Fruit fly (Drosophila melanogaster): ENCODE measurements around the gene Vsp37A.

The Vsp37A gene

dm6 chrX:621132-621555, at the start of gene Vsp37A, which contains the start of gene CG13365:
Gene Vsp37A, plus strand, starts transcription at chrX:621530.
Gene CG13365, minus strand, starts transcription at chrX:621215.
- TF ChIP-seq CG5204 (GFP tag; optimal IDR thresholded peaks at IDR 0.05): no peak
- TF ChIP-seq CG14711 (tag; optimal IDR thresholded peaks at IDR 0.05): peak; percentile 15
- peak; percentile 78 for TF ChIP-seq CG11617 (GFP tag; optimal IDR thresholded peaks at IDR 0.05)
- peak; percentile 69 for TF ChIP-seq Crg-1 (GFP tag; optimal IDR thresholded peaks at IDR 0.05)
- no peak for TF ChIP-seq cnc (optimal IDR thresholded peaks at IDR 0.05)
- TF ChIP-seq Mnt (GFP tag; optimal IDR thresholded peaks at IDR 0.05): peak; percentile 71
- peak; percentile 38 for TF ChIP-seq pad (GFP tag; optimal IDR thresholded peaks at IDR 0.05)
- peak; percentile 1 for TF ChIP-seq CG12768 (GFP tag; optimal IDR thresholded peaks at IDR 0.05)
- TF ChIP-seq cic (GFP tag; optimal IDR thresholded peaks at IDR 0.05): no peak
- peak; percentile 83 for TF ChIP-seq CG1620 (GFP tag; optimal IDR thresholded peaks at IDR 0.05)
- TF ChIP-seq kay (GFP tag; ENCODE audit: borderline replicate concordance): no peak
- no peak for TF ChIP-seq CG33017 (tag; optimal IDR thresholded peaks at IDR 0.05)
- TF ChIP-seq bab1 (GFP tag; optimal IDR thresholded peaks at IDR 0.05): peak; percentile 47
- peak; percentile 69 for TF ChIP-seq toe (GFP tag; optimal IDR thresholded peaks at IDR 0.05)
- no peak for TF ChIP-seq Clk (GFP tag; optimal IDR thresholded peaks at IDR 0.05)
- TF ChIP-seq ovo (GFP tag; optimal IDR thresholded peaks at IDR 0.05): peak; percentile 60
- peak; percentile 49 for TF ChIP-seq CG7101 (tag; optimal IDR thresholded peaks at IDR 0.05)
- no peak for TF ChIP-seq Hr96 (GFP tag; optimal IDR thresholded peaks at IDR 0.05)
- peak; percentile 41 for TF ChIP-seq tj (GFP tag; optimal IDR thresholded peaks at IDR 0.05)
- peak; percentile 48 for TF ChIP-seq CG7045 (GFP tag; optimal IDR thresholded peaks at IDR 0.05)

DNA sequence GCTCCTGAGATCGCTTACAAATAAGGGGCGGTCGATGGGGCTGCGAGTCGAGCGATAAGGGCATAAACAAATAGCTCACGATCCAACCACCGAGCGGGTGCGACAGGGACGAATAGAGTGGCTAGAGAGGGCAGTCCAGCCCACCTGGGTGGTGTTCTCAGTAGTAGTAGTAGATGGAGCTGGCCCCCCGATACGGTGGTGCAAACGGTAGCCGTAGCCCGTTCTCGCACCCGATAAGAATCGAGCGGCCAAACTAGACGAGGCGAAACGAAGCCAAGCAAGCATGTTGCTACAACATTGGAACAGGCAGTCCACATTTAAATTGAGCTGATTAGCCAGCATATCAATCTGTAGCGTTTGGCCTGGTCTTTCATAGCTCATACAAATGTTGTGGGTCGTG, 40.7 kb upstream of the Vsp37A start:
- TF ChIP-seq Hr96 (GFP tag; optimal IDR thresholded peaks at IDR 0.05) (no peak), CG5204 (GFP tag; optimal IDR thresholded peaks at IDR 0.05) (no peak), bab1 (GFP tag; optimal IDR thresholded peaks at IDR 0.05) (no peak), toe (GFP tag; optimal IDR thresholded peaks at IDR 0.05) (no peak)

dm6 chrX:581825-582224, 39.5 kb upstream of the Vsp37A start, which contains the start of gene vnd:
Gene vnd, plus strand, starts transcription at chrX:582121.
- TF ChIP-seq CG7101 (tag; optimal IDR thresholded peaks at IDR 0.05): no peak
- TF ChIP-seq pad (GFP tag; optimal IDR thresholded peaks at IDR 0.05): no peak
- TF ChIP-seq tj (GFP tag; optimal IDR thresholded peaks at IDR 0.05): no peak
- TF ChIP-seq bab1 (GFP tag; optimal IDR thresholded peaks at IDR 0.05): no peak
- no peak for TF ChIP-seq cic (GFP tag; optimal IDR thresholded peaks at IDR 0.05)
- no peak for TF ChIP-seq Mnt (GFP tag; optimal IDR thresholded peaks at IDR 0.05)
- TF ChIP-seq CG7045 (GFP tag; optimal IDR thresholded peaks at IDR 0.05): no peak
- no peak for TF ChIP-seq CG5204 (GFP tag; optimal IDR thresholded peaks at IDR 0.05)
- no peak for TF ChIP-seq Clk (GFP tag; optimal IDR thresholded peaks at IDR 0.05)
- no peak for TF ChIP-seq CG12768 (GFP tag; optimal IDR thresholded peaks at IDR 0.05)
- no peak for TF ChIP-seq kay (GFP tag; ENCODE audit: borderline replicate concordance)
- TF ChIP-seq Hr96 (GFP tag; optimal IDR thresholded peaks at IDR 0.05): no peak
- TF ChIP-seq CG33017 (tag; optimal IDR thresholded peaks at IDR 0.05): no peak
- TF ChIP-seq ovo (GFP tag; optimal IDR thresholded peaks at IDR 0.05): no peak
- TF ChIP-seq toe (GFP tag; optimal IDR thresholded peaks at IDR 0.05): no peak
- TF ChIP-seq Crg-1 (GFP tag; optimal IDR thresholded peaks at IDR 0.05): no peak

- no peak for TF ChIP-seq CG7101 (tag; optimal IDR thresholded peaks at IDR 0.05)
- no peak for TF ChIP-seq Mnt (GFP tag; optimal IDR thresholded peaks at IDR 0.05)
- no peak for TF ChIP-seq Hr96 (GFP tag; optimal IDR thresholded peaks at IDR 0.05)
- no peak for TF ChIP-seq kay (GFP tag; ENCODE audit: borderline replicate concordance)
- TF ChIP-seq tj (GFP tag; optimal IDR thresholded peaks at IDR 0.05): no peak
- TF ChIP-seq Clk (GFP tag; optimal IDR thresholded peaks at IDR 0.05): no peak
- TF ChIP-seq CG33017 (tag; optimal IDR thresholded peaks at IDR 0.05): no peak
- no peak for TF ChIP-seq CG1620 (GFP tag; optimal IDR thresholded peaks at IDR 0.05)
- no peak for TF ChIP-seq ovo (GFP tag; optimal IDR thresholded peaks at IDR 0.05)
- no peak for TF ChIP-seq pad (GFP tag; optimal IDR thresholded peaks at IDR 0.05)
- TF ChIP-seq bab1 (GFP tag; optimal IDR thresholded peaks at IDR 0.05): no peak
- TF ChIP-seq toe (GFP tag; optimal IDR thresholded peaks at IDR 0.05): no peak
- no peak for TF ChIP-seq CG5204 (GFP tag; optimal IDR thresholded peaks at IDR 0.05)
- no peak for TF ChIP-seq cnc (optimal IDR thresholded peaks at IDR 0.05)
- TF ChIP-seq cic (GFP tag; optimal IDR thresholded peaks at IDR 0.05): no peak
- no peak for TF ChIP-seq CG12768 (GFP tag; optimal IDR thresholded peaks at IDR 0.05)
Observed at dm6 chrX:588941-589340, 32.4 kb upstream of the Vsp37A start.

- TF ChIP-seq Clk (GFP tag; optimal IDR thresholded peaks at IDR 0.05) (no peak), cnc (optimal IDR thresholded peaks at IDR 0.05) (no peak), ovo (GFP tag; optimal IDR thresholded peaks at IDR 0.05) (no peak), tj (GFP tag; optimal IDR thresholded peaks at IDR 0.05) (no peak), CG1620 (GFP tag; optimal IDR thresholded peaks at IDR 0.05) (no peak), Hr96 (GFP tag; optimal IDR thresholded peaks at IDR 0.05) (no peak), CG11617 (GFP tag; optimal IDR thresholded peaks at IDR 0.05) (no peak), CG7045 (GFP tag; optimal IDR thresholded peaks at IDR 0.05) (no peak), Crg-1 (GFP tag; optimal IDR thresholded peaks at IDR 0.05) (no peak), CG7101 (tag; optimal IDR thresholded peaks at IDR 0.05) (no peak), cic (GFP tag; optimal IDR thresholded peaks at IDR 0.05) (no peak)
Observed at dm6 chrX:590479-590878, 30.9 kb upstream of the Vsp37A start.

dm6 chrX:592588-593288, 28.6 kb upstream of the Vsp37A start:
- TF ChIP-seq CG7045 (GFP tag; optimal IDR thresholded peaks at IDR 0.05) (no peak), CG33017 (tag; optimal IDR thresholded peaks at IDR 0.05) (no peak), CG5204 (GFP tag; optimal IDR thresholded peaks at IDR 0.05) (no peak), toe (GFP tag; optimal IDR thresholded peaks at IDR 0.05) (no peak), cic (GFP tag; optimal IDR thresholded peaks at IDR 0.05) (no peak), kay (GFP tag; ENCODE audit: borderline replicate concordance) (no peak), Mnt (GFP tag; optimal IDR thresholded peaks at IDR 0.05) (no peak), Crg-1 (GFP tag; optimal IDR thresholded peaks at IDR 0.05) (no peak), Clk (GFP tag; optimal IDR thresholded peaks at IDR 0.05) (no peak), cnc (optimal IDR thresholded peaks at IDR 0.05) (no peak)

Measured in whole organism, adult.